Worm (Caenorhabditis elegans) whole organism, early embryonic: Measurements from ENCODE around the gene bar-1.

Source experiments
- B0310.2 ChIP-seq: sonication (generic microtip); optimal IDR thresholded peaks from 2 replicates; lab custom pipeline; 2016; ENCODE audit warnings: mild to moderate bottlenecking, missing genetic modification characterization, missing compliant biosample characterization
- ama-1 ChIP-seq: fragments of 150-350 bp; optimal IDR thresholded peaks from 2 replicates; lab custom pipeline; 2014
- ets-7 ChIP-seq: sonication (generic microtip); optimal IDR thresholded peaks from 2 replicates; lab custom pipeline; 2016; ENCODE audit warnings: missing genotype, missing genetic modification characterization, missing compliant biosample characterization
- flt-1 ChIP-seq: fragments of 200-800 bp; sonication (Bioruptor generic); IDR thresholded peaks from 2 replicates; pipeline ENCODE4 v1.3.6; 2022; ENCODE audit warnings: missing genetic modification characterization, missing compliant biosample characterization
- scrt-1 ChIP-seq: fragments of 200-800 bp; sonication (Bioruptor generic); IDR thresholded peaks from 2 replicates; pipeline ENCODE4 v1.3.6; 2022; ENCODE audit warnings: missing genetic modification characterization, missing compliant biosample characterization
- tbx-37 ChIP-seq: fragments of 200-800 bp; sonication (Bioruptor generic); conservative IDR thresholded peaks from 2 replicates; pipeline ENCODE4 v1.3.6; 2022; ENCODE audit warnings: missing genetic modification reagents, missing genetic modification characterization, missing compliant biosample characterization
- tra-4 ChIP-seq: sonication (generic microtip); optimal IDR thresholded peaks from 2 replicates; lab custom pipeline; 2017; ENCODE audit warnings: missing genetic modification characterization, missing compliant biosample characterization

DNA sequence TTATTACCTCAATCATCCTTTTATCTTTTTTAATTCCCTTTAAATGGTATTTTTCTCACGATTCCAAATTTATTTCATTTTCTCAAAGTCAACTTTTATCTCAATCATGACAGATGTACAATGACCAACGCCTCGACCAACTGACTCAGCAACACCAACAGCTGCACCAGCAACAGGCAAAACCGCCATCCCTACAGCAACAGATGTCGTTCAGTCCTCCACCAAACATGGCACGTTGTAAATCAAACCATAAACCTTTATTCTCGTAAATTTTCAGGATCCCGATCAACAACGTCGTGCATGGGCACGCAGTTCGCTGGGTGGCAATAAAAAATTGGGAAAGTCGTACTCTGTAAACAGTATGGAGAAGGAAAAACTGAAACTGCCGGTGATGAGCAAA lies 7.7 kb downstream of the bar-1 start:
- no peak for TF ChIP-seq ama-1 (lab: Kevin White, UChicago)
- no peak for TF ChIP-seq ets-7 (tag; lab: Kevin White, UChicago)
- no peak for TF ChIP-seq B0310.2 (tag; lab: Kevin White, UChicago)
- TF ChIP-seq flt-1 (GFP tag; lab: Robert Waterston, UW): no peak
- no peak for TF ChIP-seq scrt-1
- no peak for TF ChIP-seq tra-4 (tag; lab: Kevin White, UChicago)
- TF ChIP-seq tbx-37 (GFP tag; lab: Robert Waterston, UW): no peak
